Worm (Caenorhabditis elegans): ENCODE measurements around the gene npp-22.

DNA sequence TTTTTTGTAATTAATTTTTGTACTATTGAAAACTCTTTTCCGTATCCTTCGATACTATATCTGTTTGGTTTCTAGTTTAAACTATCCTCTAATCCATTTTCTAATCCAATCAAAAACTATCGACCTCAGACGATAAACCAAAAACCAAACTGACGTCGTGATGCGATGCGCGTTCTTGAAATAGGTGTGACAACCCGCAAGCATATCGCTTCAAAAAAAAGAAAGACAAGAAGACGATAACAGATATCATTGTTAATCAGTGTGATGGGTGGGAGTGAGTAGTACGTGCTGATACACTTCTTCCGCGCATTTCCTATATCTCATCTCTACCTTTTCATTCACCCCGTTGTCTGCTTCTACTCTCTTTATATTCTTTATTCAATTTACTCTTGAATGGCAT lies 6.5 kb upstream of the npp-22 start, which contains the start of gene T04F3.1:
- TF ChIP-seq R02D3.7 (tag; optimal IDR thresholded peaks at IDR 0.05) (no peak), ZK546.5 (tag; optimal IDR thresholded peaks at IDR 0.05) (no peak), lsy-12 (tag; optimal IDR thresholded peaks at IDR 0.05) (no peak), nhr-237 (tag; optimal IDR thresholded peaks at IDR 0.05) (no peak), elt-3 (tag; optimal IDR thresholded peaks at IDR 0.05) (peak in 2 of 3 experiments; percentile 15 to 84), elt-1 (tag; optimal IDR thresholded peaks at IDR 0.05) (no peak), sea-2 (GFP tag; optimal IDR thresholded peaks at IDR 0.05) (no peak)
